Fruit fly (Drosophila melanogaster): Measurements from ENCODE around the gene JMJD6.

Gene JMJD6

dm6 chr3R:22367126-22368076 is 5.2 kb upstream of the JMJD6 start, which contains the start of the genes Polr3F and PyK (continued):
- TF ChIP-seq HmgD (GFP tag; optimal IDR thresholded peaks at IDR 0.05): no peak

- no peak for TF ChIP-seq insv (GFP tag; optimal IDR thresholded peaks at IDR 0.05)
- TF ChIP-seq nerfin-1 (tag; optimal IDR thresholded peaks at IDR 0.05): peak; percentile 36
- TF ChIP-seq CG10431 (GFP tag; optimal IDR thresholded peaks at IDR 0.05): no peak
- peak; percentile 22; the same call in 1 of the 2 replicates for TF ChIP-seq Scr (GFP tag; IDR thresholded peaks at IDR 0.05; ENCODE audit: partially characterized antibody)
- peak; percentile 30 for TF ChIP-seq sd (tag; optimal IDR thresholded peaks at IDR 0.05)
- peak in 1 of 2 experiments; percentile 83 for TF ChIP-seq crp (GFP tag; optimal IDR thresholded peaks at IDR 0.05)
- TF ChIP-seq unc-4 (GFP tag; IDR thresholded peaks at IDR 0.05; ENCODE audit: partially characterized antibody): 0 out of 2 replicates have a peak, but pooled peaks have one; percentile 27
- TF ChIP-seq cato (GFP tag; optimal IDR thresholded peaks at IDR 0.05; ENCODE audit: borderline replicate concordance): no peak
- peak; percentile 71 for TF ChIP-seq MESR4 (GFP tag; optimal IDR thresholded peaks at IDR 0.05)
- 0 out of 4 replicates have a peak, but pooled peaks have one; percentile 26 for TF ChIP-seq Dll (GFP tag; IDR thresholded peaks at IDR 0.05; ENCODE audit: partially characterized antibody)
- peak; percentile 38; the same call in 1 of the 2 replicates for TF ChIP-seq CG13287 (GFP tag; IDR thresholded peaks at IDR 0.05; ENCODE audit: partially characterized antibody)
- TF ChIP-seq Xbp1 (GFP tag; optimal IDR thresholded peaks at IDR 0.05): peak; percentile 57
- peak; percentile 74 for TF ChIP-seq CG4617 (GFP tag; optimal IDR thresholded peaks at IDR 0.05; ENCODE audit: borderline replicate concordance)
- TF ChIP-seq lbe (GFP tag; optimal IDR thresholded peaks at IDR 0.05): peak; percentile 18
- TF ChIP-seq CG8359 (GFP tag; optimal IDR thresholded peaks at IDR 0.05; ENCODE audit: borderline replicate concordance): no peak
- TF ChIP-seq E2f2 (GFP tag; IDR thresholded peaks at IDR 0.05): peak; percentile 69
- no peak for TF ChIP-seq mirr (GFP tag; optimal IDR thresholded peaks at IDR 0.05)
- TF ChIP-seq BEAF-32 (GFP tag; optimal IDR thresholded peaks at IDR 0.05): peak; percentile 42
- peak; percentile 46 for TF ChIP-seq pzg (GFP tag; optimal IDR thresholded peaks at IDR 0.05)
- TF ChIP-seq amos (GFP tag; IDR thresholded peaks at IDR 0.05; ENCODE audit: partially characterized antibody): peak; percentile 34; the same call in 1 of the 2 replicates
- peak; percentile 50 for TF ChIP-seq Dp (GFP tag; optimal IDR thresholded peaks at IDR 0.05)
- peak; percentile 11 for TF ChIP-seq stwl (tag; optimal IDR thresholded peaks at IDR 0.05)
- TF ChIP-seq YL-1 (GFP tag; optimal IDR thresholded peaks at IDR 0.05): peak; percentile 53
- TF ChIP-seq MBD-R2 (GFP tag; IDR thresholded peaks at IDR 0.05): peak; percentile 67
- no peak for TF ChIP-seq trh (GFP tag; optimal IDR thresholded peaks at IDR 0.05)
- TF ChIP-seq CG11560 (tag; IDR thresholded peaks at IDR 0.05): no peak
- no peak for TF ChIP-seq CG8924 (tag; optimal IDR thresholded peaks at IDR 0.05)
These were observed 3.6 kb upstream of the JMJD6 start, which contains the start of gene CG5382 for dm6 chr3R:22365660-22366195. Gene CG5382, minus strand, starts transcription at chr3R:22365983.

- TF ChIP-seq CG14710 (tag; optimal IDR thresholded peaks at IDR 0.05) (peak; percentile 87), yki (optimal IDR thresholded peaks at IDR 0.05) (no peak), CG7987 (GFP tag; optimal IDR thresholded peaks at IDR 0.05) (peak; percentile 82), Doc3 (GFP tag; IDR thresholded peaks at IDR 0.05; ENCODE audit: partially characterized antibody) (no peak), nau (GFP tag; optimal IDR thresholded peaks at IDR 0.05) (peak; percentile 86), CG12219 (GFP tag; optimal IDR thresholded peaks at IDR 0.05) (peak; percentile 44), CG30020 (tag; optimal IDR thresholded peaks at IDR 0.05) (no peak), Dref (GFP tag; IDR thresholded peaks at IDR 0.05) (no peak), gem (tag; optimal IDR thresholded peaks at IDR 0.05) (peak; percentile 82), ato (GFP tag; IDR thresholded peaks at IDR 0.05; ENCODE audit: partially characterized antibody) (no peak), Xbp1 (GFP tag; optimal IDR thresholded peaks at IDR 0.05) (peak; percentile 61), CG12299 (tag; optimal IDR thresholded peaks at IDR 0.05) (no peak), Lim3 (GFP tag; IDR thresholded peaks at IDR 0.05) (no peak), CG13424 (tag; optimal IDR thresholded peaks at IDR 0.05) (peak; percentile 72), CG8478 (optimal IDR thresholded peaks at IDR 0.05) (no peak), CG7963 (GFP tag; IDR thresholded peaks at IDR 0.05; ENCODE audit: partially characterized antibody) (no peak), repo (GFP tag; optimal IDR thresholded peaks at IDR 0.05) (no peak), amos (GFP tag; IDR thresholded peaks at IDR 0.05; ENCODE audit: partially characterized antibody) (no peak)
These were observed 3.4 kb downstream of the JMJD6 start for dm6 chr3R:22358810-22359209.

Data from whole organism, embryonic.